Fruit fly (Drosophila melanogaster) whole organism: ENCODE data around the gene CCDC53.

ENCODE experiments used
- CG8478 ChIP-seq: fragments of >200 bp; optimal IDR thresholded peaks from 2 replicates; lab custom pipeline; 2018; ENCODE audit warnings: inconsistent platforms
- pan ChIP-seq: fragments of >200 bp; optimal IDR thresholded peaks from 2 replicates; lab custom pipeline; 2017
- psq ChIP-seq: fragments of >200 bp; optimal IDR thresholded peaks from 2 replicates; lab custom pipeline; 2017
- usp ChIP-seq: fragments of >200 bp; optimal IDR thresholded peaks from 2 replicates; lab custom pipeline; 2017; ENCODE audit warnings: missing biosample characterization, missing genetic modification characterization, mixed read lengths

- TF ChIP-seq psq (lab: Kevin White, UChicago): no peak
- no peak for TF ChIP-seq pan (lab: Kevin White, UChicago)
- TF ChIP-seq CG8478 (lab: Kevin White, UChicago): peak; percentile 63
- TF ChIP-seq usp (GFP tag; lab: Kevin White, UChicago): no peak
These were observed 42.8 kb downstream of the CCDC53 start for dm6 chr2L:8083427-8084295.
